Fruit fly (Drosophila melanogaster): Measurements from ENCODE around the gene CG33509.

dm6 chr2L:21104326-21104725 is 18.0 kb upstream of the CG33509 start, which contains the start of the genes CG46307 and Nhe2:
- TF ChIP-seq CG1602 (GFP tag; optimal IDR thresholded peaks at IDR 0.05) (no peak), Sry-δ (GFP tag; optimal IDR thresholded peaks at IDR 0.05) (peak; percentile 38), CG6854 (GFP tag; optimal IDR thresholded peaks at IDR 0.05) (no peak), CG8388 (GFP tag; optimal IDR thresholded peaks at IDR 0.05) (no peak), Doc3 (GFP tag; IDR thresholded peaks at IDR 0.05; ENCODE audit: partially characterized antibody) (no peak), CG17359 (tag; optimal IDR thresholded peaks at IDR 0.05) (no peak)
